Worm (Caenorhabditis elegans) whole organism, young adult: ENCODE results near the gene clec-233.

Source experiments
- B0336.3 ChIP-seq: fragments of 200-800 bp; sonication (Bioruptor generic); IDR thresholded peaks from 2 replicates; pipeline ENCODE4 v1.3.6; 2022; ENCODE audit warnings: missing genetic modification characterization, missing compliant biosample characterization
- F49E8.2 ChIP-seq: sonication (generic microtip); optimal IDR thresholded peaks from 3 replicates; lab custom pipeline; 2017; ENCODE audit warnings: missing genetic modification characterization, mild to moderate bottlenecking, missing compliant biosample characterization, antibody characterized with exemption, moderate library complexity; ENCODE audit not compliant: insufficient read depth
- Y79H2A.3 ChIP-seq: fragments of 200-800 bp; sonication (Bioruptor generic); conservative IDR thresholded peaks from 2 replicates; pipeline ENCODE4 v1.3.6; 2022; ENCODE audit warnings: missing genetic modification reagents, missing genetic modification characterization, missing compliant biosample characterization
- attf-3 ChIP-seq: fragments of 200-800 bp; sonication (Bioruptor generic); conservative IDR thresholded peaks from 2 replicates; pipeline ENCODE4 v1.3.6; 2022; ENCODE audit warnings: missing genetic modification reagents, missing genetic modification characterization, missing compliant biosample characterization
- ceh-91 ChIP-seq: fragments of 200-800 bp; sonication (Bioruptor generic); IDR thresholded peaks from 2 replicates; pipeline ENCODE4 v1.3.6; 2022; ENCODE audit warnings: missing genetic modification reagents, missing genetic modification characterization, missing compliant biosample characterization
- him-1 ChIP-seq: sonication (generic microtip); optimal IDR thresholded peaks from 2 replicates; lab custom pipeline; 2016; ENCODE audit warnings: missing genotype, missing genetic modification reagents, missing genetic modification characterization, missing compliant biosample characterization
- hrde-1 ChIP-seq: sonication (generic microtip); optimal IDR thresholded peaks from 2 replicates; lab custom pipeline; 2016; ENCODE audit warnings: missing genetic modification characterization, mild to moderate bottlenecking, missing compliant biosample characterization, moderate library complexity, missing genotype, missing genetic modification reagents, borderline replicate concordance
- repo-1 ChIP-seq: sonication (generic microtip); optimal IDR thresholded peaks from 2 replicates; lab custom pipeline; 2017; ENCODE audit warnings: mild to moderate bottlenecking, missing genetic modification characterization, missing compliant biosample characterization
- sdz-38 ChIP-seq: sonication (generic microtip); optimal IDR thresholded peaks from 2 replicates; lab custom pipeline; 2016; ENCODE audit warnings: missing genotype, missing genetic modification characterization, missing compliant biosample characterization
- sea-2 ChIP-seq: fragments of 200-800 bp; sonication (Bioruptor generic); IDR thresholded peaks from 2 replicates; pipeline ENCODE4 v1.3.6; 2022; ENCODE audit warnings: missing genetic modification characterization, missing compliant biosample characterization
- ztf-18 ChIP-seq: sonication (generic microtip); optimal IDR thresholded peaks from 2 replicates; lab custom pipeline; 2016; ENCODE audit warnings: missing genotype, mild to moderate bottlenecking, missing genetic modification characterization, missing compliant biosample characterization
- ztf-25 ChIP-seq: fragments of 200-800 bp; sonication (Bioruptor generic); IDR thresholded peaks from 2 replicates; pipeline ENCODE4 v1.3.6; 2022; ENCODE audit warnings: missing genetic modification reagents, missing genetic modification characterization, missing compliant biosample characterization
- ztf-6 ChIP-seq: fragments of 200-800 bp; sonication (Bioruptor generic); IDR thresholded peaks from 2 replicates; pipeline ENCODE4 v1.3.6; 2022; ENCODE audit warnings: missing genetic modification reagents, missing genetic modification characterization, missing compliant biosample characterization

DNA sequence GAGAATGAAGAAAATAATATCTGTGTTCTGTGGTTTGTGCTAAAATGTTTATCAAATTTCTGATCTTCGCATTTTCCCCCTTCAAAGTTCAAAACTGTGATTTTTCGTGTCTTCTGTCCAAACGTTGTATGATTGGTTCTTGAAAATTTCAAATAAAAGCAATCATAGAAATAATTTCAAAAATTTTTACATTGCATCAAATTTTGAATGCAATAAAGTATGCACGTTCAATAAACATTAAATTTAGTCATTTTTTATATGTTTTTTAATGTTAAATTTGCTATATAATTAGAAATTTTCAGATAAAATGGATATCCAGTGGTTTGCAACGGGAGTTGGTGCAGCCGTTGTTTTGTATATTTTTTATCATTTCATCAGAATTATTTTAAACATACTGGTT is 9.7 kb upstream of the clec-233 start, which contains the start of gene stdh-2:
- TF ChIP-seq ceh-91 (no peak), him-1 (tag; lab: Kevin White, UChicago) (no peak), sea-2 (GFP tag; lab: Robert Waterston, UW) (no peak), Y79H2A.3 (GFP tag; lab: Robert Waterston, UW) (no peak), hrde-1 (tag; lab: Kevin White, UChicago) (no peak), ztf-6 (no peak), sdz-38 (tag; lab: Kevin White, UChicago) (no peak), B0336.3 (GFP tag; lab: Robert Waterston, UW) (no peak), ztf-25 (no peak), attf-3 (GFP tag; lab: Robert Waterston, UW) (no peak), ztf-18 (no peak), F49E8.2 (tag; lab: Kevin White, UChicago) (no peak), repo-1 (tag; lab: Kevin White, UChicago) (no peak)
